Fruit fly (Drosophila melanogaster) whole organism, prepupa: ENCODE data around the gene CG15169.

Experiments
- CG6163 ChIP-seq: fragments of 200-800 bp; sonication (Bioruptor generic); IDR thresholded peaks from 3 replicates; pipeline ENCODE4 v1.3.6; 2022; ENCODE audit warnings: missing biosample characterization, missing genetic modification characterization
- CG9139 ChIP-seq: fragments of 200-800 bp; sonication (Bioruptor generic); optimal IDR thresholded peaks from 3 replicates; lab custom pipeline; 2017; ENCODE audit warnings: missing biosample characterization, mild to moderate bottlenecking, missing genetic modification characterization
- Gug ChIP-seq: fragments of 200-800 bp; sonication (Bioruptor generic); IDR thresholded peaks from 2 replicates; pipeline ENCODE4 v1.3.6; 2022; ENCODE audit warnings: missing biosample characterization, missing genetic modification characterization
- Hr39 ChIP-seq: fragments of 200-800 bp; sonication (Bioruptor generic); optimal IDR thresholded peaks from 2 replicates; lab custom pipeline; 2016; ENCODE audit warnings: missing biosample characterization, missing genetic modification characterization
- Met ChIP-seq: fragments of 200-800 bp; sonication (Bioruptor generic); optimal IDR thresholded peaks from 3 replicates; lab custom pipeline; 2016; ENCODE audit warnings: missing biosample characterization, missing genetic modification characterization
- achi ChIP-seq: fragments of 200-800 bp; sonication (Bioruptor generic); optimal IDR thresholded peaks from 3 replicates; lab custom pipeline; 2016; ENCODE audit warnings: missing biosample characterization, missing genetic modification characterization

dm6 chr2L:19036105-19036714 is 45.4 kb downstream of the CG15169 start:
- TF ChIP-seq CG6163 (GFP tag; lab: Robert Waterston, UW) (no peak), Gug (GFP tag; lab: Robert Waterston, UW) (no peak), Hr39 (GFP tag; lab: Kevin White, UChicago) (no peak), Met (no peak), CG9139 (GFP tag; lab: Kevin White, UChicago) (no peak), achi (GFP tag; lab: Kevin White, UChicago) (peak; percentile 8)
